Worm (Caenorhabditis elegans): ENCODE results near the gene F07A11.1.

F07A11.1 gene

DNA sequence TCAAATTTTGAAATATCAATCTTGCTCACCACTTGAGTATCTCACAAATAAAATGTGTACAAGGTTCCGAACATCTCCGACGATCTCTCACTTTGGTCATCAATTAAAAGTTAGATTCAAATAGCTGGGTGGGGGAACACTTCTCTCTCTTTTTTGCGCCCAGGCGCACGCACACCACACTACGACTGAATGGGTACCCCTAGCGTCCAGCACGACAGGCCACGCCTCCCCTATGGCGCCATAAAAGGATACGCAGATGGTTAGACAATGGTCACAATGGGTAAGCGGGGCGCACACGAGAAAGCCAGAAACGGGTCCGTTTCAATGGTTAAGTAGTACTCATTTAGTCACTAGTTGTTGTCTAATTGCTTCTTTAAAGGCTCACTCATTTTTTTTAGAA is 38.0 kb upstream of the F07A11.1 start:
- TF ChIP-seq flt-1 (GFP tag; IDR thresholded peaks at IDR 0.05) (no peak), ref-1 (GFP tag; conservative IDR thresholded peaks at IDR 0.05) (no peak), klf-2 (GFP tag; conservative IDR thresholded peaks at IDR 0.05) (no peak), tab-1 (GFP tag; IDR thresholded peaks at IDR 0.05) (no peak), T22C8.4 (GFP tag; IDR thresholded peaks at IDR 0.05) (no peak), cog-1 (tag; optimal IDR thresholded peaks at IDR 0.05) (no peak), ztf-23 (GFP tag; IDR thresholded peaks at IDR 0.05) (no peak), ztf-29 (GFP tag; IDR thresholded peaks at IDR 0.05) (no peak), med-1 (GFP tag; optimal IDR thresholded peaks at IDR 0.05; ENCODE audit: insufficient read depth) (no peak)

ce11 chrII:11627904-11628303 is 36.0 kb upstream of the F07A11.1 start:
- no peak for TF ChIP-seq ztf-23 (GFP tag; IDR thresholded peaks at IDR 0.05)
- TF ChIP-seq ref-1 (GFP tag; conservative IDR thresholded peaks at IDR 0.05): no peak
- no peak for TF ChIP-seq med-1 (GFP tag; optimal IDR thresholded peaks at IDR 0.05; ENCODE audit: insufficient read depth)
- TF ChIP-seq flt-1 (GFP tag; IDR thresholded peaks at IDR 0.05): no peak
- TF ChIP-seq cog-1 (tag; optimal IDR thresholded peaks at IDR 0.05): no peak
- TF ChIP-seq tab-1 (GFP tag; IDR thresholded peaks at IDR 0.05): no peak
- no peak for TF ChIP-seq klf-2 (GFP tag; conservative IDR thresholded peaks at IDR 0.05)
- no peak for TF ChIP-seq ztf-29 (GFP tag; IDR thresholded peaks at IDR 0.05)
- TF ChIP-seq T22C8.4 (GFP tag; IDR thresholded peaks at IDR 0.05): no peak

ce11 chrII:11622605-11623004 is 30.7 kb upstream of the F07A11.1 start:
- TF ChIP-seq ztf-23 (GFP tag; IDR thresholded peaks at IDR 0.05): no peak
- no peak for TF ChIP-seq tab-1 (GFP tag; IDR thresholded peaks at IDR 0.05)
- TF ChIP-seq med-1 (GFP tag; optimal IDR thresholded peaks at IDR 0.05; ENCODE audit: insufficient read depth): no peak
- no peak for TF ChIP-seq flt-1 (GFP tag; IDR thresholded peaks at IDR 0.05)
- TF ChIP-seq klf-2 (GFP tag; conservative IDR thresholded peaks at IDR 0.05): no peak

- no peak for TF ChIP-seq klf-2 (GFP tag; conservative IDR thresholded peaks at IDR 0.05)
These were observed 29.7 kb upstream of the F07A11.1 start for ce11 chrII:11621576-11621975.

DNA sequence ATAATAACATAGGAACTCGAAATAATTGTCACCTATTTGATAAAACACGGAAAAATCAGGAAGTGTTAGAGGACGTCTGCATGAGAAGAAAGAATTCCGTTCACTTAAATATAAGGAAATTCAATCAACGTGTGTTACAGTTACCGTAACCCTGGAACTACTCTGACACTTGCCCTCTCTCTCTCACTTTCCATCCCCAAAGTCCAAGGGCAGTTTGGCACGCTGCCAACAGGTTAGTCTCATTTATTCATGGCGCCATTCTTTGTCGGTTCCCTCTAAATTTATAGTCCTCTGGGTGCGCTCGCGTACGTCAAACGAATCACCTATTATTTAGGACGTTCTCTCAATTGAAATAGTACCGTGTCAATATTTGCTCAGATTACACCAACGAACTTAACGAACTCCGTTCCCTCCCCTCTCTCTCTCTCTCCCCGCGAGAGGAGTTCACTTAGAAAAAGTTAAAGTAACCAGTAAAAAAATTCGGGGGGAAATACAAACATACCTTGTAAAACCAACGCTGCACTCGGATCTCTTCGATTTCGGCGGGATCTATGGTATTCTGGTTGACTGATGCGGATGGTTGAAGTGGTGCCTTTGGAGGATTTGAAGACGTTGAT is 28.8 kb upstream of the F07A11.1 start:
- no peak for TF ChIP-seq ref-1 (GFP tag; conservative IDR thresholded peaks at IDR 0.05)
- TF ChIP-seq cog-1 (tag; optimal IDR thresholded peaks at IDR 0.05): no peak
- no peak for TF ChIP-seq klf-2 (GFP tag; conservative IDR thresholded peaks at IDR 0.05)
- TF ChIP-seq tab-1 (GFP tag; IDR thresholded peaks at IDR 0.05): no peak
- TF ChIP-seq ztf-23 (GFP tag; IDR thresholded peaks at IDR 0.05): no peak
- TF ChIP-seq ztf-29 (GFP tag; IDR thresholded peaks at IDR 0.05): no peak
- TF ChIP-seq med-1 (GFP tag; optimal IDR thresholded peaks at IDR 0.05; ENCODE audit: insufficient read depth): no peak
- TF ChIP-seq flt-1 (GFP tag; IDR thresholded peaks at IDR 0.05): no peak
- no peak for TF ChIP-seq T22C8.4 (GFP tag; IDR thresholded peaks at IDR 0.05)

DNA sequence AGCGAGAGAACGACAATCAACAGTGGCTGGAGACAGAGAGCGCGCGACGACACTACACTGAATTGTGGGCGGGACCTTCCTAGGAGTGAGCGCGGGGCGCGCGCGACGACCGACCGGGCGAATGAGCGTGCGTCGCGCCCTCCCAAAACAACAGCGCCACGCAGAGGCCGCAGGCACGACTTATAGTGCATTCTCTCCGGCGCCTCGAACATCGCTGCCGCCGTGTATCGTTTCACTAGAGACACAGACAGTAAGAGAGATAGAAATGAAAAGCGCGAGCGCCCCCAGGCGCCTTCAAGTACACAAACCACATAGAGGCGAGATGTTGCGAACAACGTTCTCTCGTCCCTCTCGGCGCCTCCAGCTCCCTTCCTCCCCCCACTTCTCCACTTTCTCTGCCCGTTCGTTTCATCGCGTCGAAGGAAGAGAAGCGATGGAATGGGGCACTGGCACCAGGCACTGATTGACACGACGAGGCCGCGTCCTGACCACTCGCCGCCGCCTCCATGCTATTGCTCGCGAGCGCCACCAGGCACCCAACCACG is 28.0 kb upstream of the F07A11.1 start:
- TF ChIP-seq ref-1 (GFP tag; conservative IDR thresholded peaks at IDR 0.05): no peak
- TF ChIP-seq flt-1 (GFP tag; IDR thresholded peaks at IDR 0.05): peak; percentile 33; the same call in 1 of the 2 replicates

ce11 chrII:11619171-11619570 is 27.2 kb upstream of the F07A11.1 start:
- TF ChIP-seq T22C8.4 (GFP tag; IDR thresholded peaks at IDR 0.05) (no peak), cog-1 (tag; optimal IDR thresholded peaks at IDR 0.05) (no peak), tab-1 (GFP tag; IDR thresholded peaks at IDR 0.05) (no peak), med-1 (GFP tag; optimal IDR thresholded peaks at IDR 0.05; ENCODE audit: insufficient read depth) (no peak), ref-1 (GFP tag; conservative IDR thresholded peaks at IDR 0.05) (no peak), ztf-29 (GFP tag; IDR thresholded peaks at IDR 0.05) (no peak), klf-2 (GFP tag; conservative IDR thresholded peaks at IDR 0.05) (no peak), flt-1 (GFP tag; IDR thresholded peaks at IDR 0.05) (no peak), ztf-23 (GFP tag; IDR thresholded peaks at IDR 0.05) (no peak)

ce11 chrII:11617715-11618114 is 25.8 kb upstream of the F07A11.1 start:
- TF ChIP-seq flt-1 (GFP tag; IDR thresholded peaks at IDR 0.05) (peak; percentile 29; the same call in 1 of the 2 replicates), T22C8.4 (GFP tag; IDR thresholded peaks at IDR 0.05) (no peak), klf-2 (GFP tag; conservative IDR thresholded peaks at IDR 0.05) (no peak), ref-1 (GFP tag; conservative IDR thresholded peaks at IDR 0.05) (no peak)

- TF ChIP-seq cog-1 (tag; optimal IDR thresholded peaks at IDR 0.05) (no peak), ztf-23 (GFP tag; IDR thresholded peaks at IDR 0.05) (0 out of 2 replicates have a peak, but pooled peaks have one; percentile 21), T22C8.4 (GFP tag; IDR thresholded peaks at IDR 0.05) (no peak)
These were observed 24.5 kb upstream of the F07A11.1 start for ce11 chrII:11616333-11616942.

DNA sequence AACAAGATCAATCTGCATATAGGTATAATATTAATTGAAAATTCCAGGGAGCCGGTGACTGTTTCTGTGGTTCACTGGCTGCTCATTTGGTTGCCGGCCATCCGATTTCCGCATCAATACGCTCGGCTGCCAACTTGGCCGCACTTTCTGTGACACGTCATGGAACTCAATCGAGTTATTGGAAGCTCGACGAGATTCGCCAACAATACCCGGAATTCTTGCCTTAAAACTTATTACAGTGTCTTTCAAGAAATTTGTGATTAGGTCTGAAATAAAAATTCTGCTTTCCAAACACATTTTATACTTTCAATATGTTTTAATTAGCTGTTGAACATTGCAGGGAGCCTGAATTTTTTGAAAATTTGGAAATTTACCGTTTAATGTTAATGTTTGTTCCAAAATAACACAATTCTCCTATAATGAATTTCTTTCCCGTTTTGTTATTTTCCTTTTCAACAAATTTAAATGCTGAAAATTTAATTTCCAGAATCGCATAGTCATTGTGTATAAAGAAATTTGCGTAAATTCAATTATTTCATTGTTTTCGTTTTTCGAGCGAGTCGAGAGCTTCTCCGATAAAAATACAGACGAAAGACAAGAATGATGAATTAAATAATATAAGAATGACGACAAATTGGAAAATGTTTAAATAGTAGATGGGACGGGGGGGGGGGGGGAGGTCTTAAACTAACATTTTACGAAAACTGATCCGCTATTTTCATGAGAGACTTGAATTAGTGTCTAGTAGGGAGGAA is 22.4 kb upstream of the F07A11.1 start:
- TF ChIP-seq flt-1 (GFP tag; IDR thresholded peaks at IDR 0.05) (no peak), ztf-23 (GFP tag; IDR thresholded peaks at IDR 0.05) (no peak), tab-1 (GFP tag; IDR thresholded peaks at IDR 0.05) (no peak), ref-1 (GFP tag; conservative IDR thresholded peaks at IDR 0.05) (no peak), T22C8.4 (GFP tag; IDR thresholded peaks at IDR 0.05) (no peak), klf-2 (GFP tag; conservative IDR thresholded peaks at IDR 0.05) (no peak), med-1 (GFP tag; optimal IDR thresholded peaks at IDR 0.05; ENCODE audit: insufficient read depth) (no peak), ztf-29 (GFP tag; IDR thresholded peaks at IDR 0.05) (no peak), cog-1 (tag; optimal IDR thresholded peaks at IDR 0.05) (no peak)
